Worm (Caenorhabditis elegans) whole organism, mixed stage, embryonic: ENCODE measurements around the gene C45G9.2.

Source experiments
- cnd-1 ChIP-seq: fragments of 200-800 bp; sonication (Bioruptor generic); optimal IDR thresholded peaks from 2 replicates; lab custom pipeline; 2018; ENCODE audit warnings: mild to moderate bottlenecking, missing genetic modification characterization, missing compliant biosample characterization
- drap-1 ChIP-seq: fragments of 200-800 bp; sonication (Bioruptor generic); optimal IDR thresholded peaks from 3 replicates; lab custom pipeline; 2018; ENCODE audit warnings: mild to moderate bottlenecking, missing genetic modification characterization, missing compliant biosample characterization
- lin-13 ChIP-seq: fragments of 150-350 bp; optimal IDR thresholded peaks from 2 replicates; lab custom pipeline; 2014; ENCODE audit warnings: missing biosample characterization, missing genetic modification characterization
- lsy-2 ChIP-seq: fragments of 150-350 bp; optimal IDR thresholded peaks from 2 replicates; lab custom pipeline; 2014; ENCODE audit warnings: missing biosample characterization, missing genetic modification characterization
- pha-4 ChIP-seq: fragments of 150-350 bp; optimal IDR thresholded peaks from 2 replicates; lab custom pipeline; 2018; ENCODE audit warnings: missing biosample characterization, missing genetic modification reagents, missing genetic modification characterization
- unc-62 ChIP-seq: fragments of 150-350 bp; optimal IDR thresholded peaks from 2 replicates; lab custom pipeline; 2014; ENCODE audit warnings: missing biosample characterization, missing genetic modification reagents, missing genetic modification characterization
- ztf-11 ChIP-seq: fragments of 150-350 bp; optimal IDR thresholded peaks from 2 replicates; lab custom pipeline; 2014; ENCODE audit warnings: missing biosample characterization, missing genetic modification characterization

DNA sequence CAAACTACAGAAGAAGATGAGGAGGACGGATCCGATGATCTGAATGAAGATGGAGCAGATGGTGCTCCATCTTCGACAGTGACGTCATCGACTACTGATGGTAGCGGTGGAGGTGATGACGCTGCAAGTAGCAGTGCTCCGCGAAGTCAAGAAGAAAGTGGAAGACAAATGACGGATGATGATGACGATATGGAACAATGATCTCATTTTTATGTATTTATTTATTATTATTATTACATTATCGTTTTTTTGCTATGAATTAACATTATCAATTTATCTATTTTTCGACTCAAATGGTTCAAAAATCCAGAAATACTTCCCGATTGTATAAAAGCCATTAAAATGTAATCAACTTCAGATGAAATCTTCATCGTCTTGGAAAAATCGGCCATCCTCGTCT lies 47.2 kb upstream of the C45G9.2 start, which contains the start of gene R144.3:
- no peak for TF ChIP-seq cnd-1
- no peak for TF ChIP-seq lsy-2 (tag; lab: Kevin White, UChicago)
- TF ChIP-seq ztf-11 (tag; lab: Kevin White, UChicago) = no peak
- no peak for TF ChIP-seq drap-1 (GFP tag; lab: Kevin White, UChicago)
- no peak for TF ChIP-seq unc-62
- no peak for TF ChIP-seq lin-13 (tag; lab: Kevin White, UChicago)
- TF ChIP-seq pha-4 (tag; lab: Kevin White, UChicago) = no peak
